Worm (Caenorhabditis elegans) whole organism, L3 larva: ENCODE results near the gene ceh-19.

ENCODE experiments used
- R02D3.7 ChIP-seq: fragments of 150-350 bp; optimal IDR thresholded peaks from 2 replicates; lab custom pipeline; 2014; ENCODE audit warnings: missing biosample characterization, missing genetic modification characterization
- ZK546.5 ChIP-seq: sonication (generic microtip); optimal IDR thresholded peaks from 2 replicates; lab custom pipeline; 2017; ENCODE audit warnings: missing biosample characterization, missing genetic modification characterization
- aly-2 ChIP-seq: fragments of 150-350 bp; optimal IDR thresholded peaks from 2 replicates; lab custom pipeline; 2014; ENCODE audit warnings: missing biosample characterization, missing genetic modification characterization
- ama-1 ChIP-seq: fragments of 150-350 bp; optimal IDR thresholded peaks from 2 replicates; lab custom pipeline; 2018
- ceh-16 ChIP-seq: sonication (generic microtip); optimal IDR thresholded peaks from 2 replicates; lab custom pipeline; 2017; ENCODE audit warnings: missing biosample characterization, missing genetic modification characterization
- daf-12 ChIP-seq: fragments of 150-350 bp; optimal IDR thresholded peaks from 2 replicates; lab custom pipeline; 2014; ENCODE audit warnings: missing biosample characterization, missing genetic modification reagents, missing genetic modification characterization
- egl-27 ChIP-seq: sonication (generic microtip); optimal IDR thresholded peaks from 4 replicates; lab custom pipeline; 2017; ENCODE audit warnings: missing biosample characterization, missing genetic modification reagents, missing genetic modification characterization
- egl-5 ChIP-seq: fragments of 150-350 bp; optimal IDR thresholded peaks from 2 replicates; lab custom pipeline; 2017; ENCODE audit warnings: missing biosample characterization, missing genetic modification reagents, missing genetic modification characterization, inconsistent platforms
- elt-2 ChIP-seq: sonication (generic microtip); optimal IDR thresholded peaks from 2 replicates; lab custom pipeline; 2016; ENCODE audit warnings: missing genetic modification reagents, mild to moderate bottlenecking, missing genetic modification characterization, missing compliant biosample characterization
- elt-3 ChIP-seq, 3 experiments: fragments of 150-350 bp in 1 of 3; sonication (generic microtip) in 2 of 3; optimal IDR thresholded peaks; 2 replicates in 2 of 3; 4 replicates in 1 of 3; lab custom pipeline; 2014 to 2017; ENCODE audit warnings: missing biosample characterization in 3 of 3, missing genetic modification characterization in 3 of 3
- eor-1 ChIP-seq, 2 experiments: fragments of 150-350 bp; optimal IDR thresholded peaks; 2 replicates each; lab custom pipeline; 2014 to 2018; ENCODE audit warnings: missing biosample characterization in 2 of 2, missing genetic modification characterization in 2 of 2
- fkh-10 ChIP-seq: sonication (generic microtip); optimal IDR thresholded peaks from 2 replicates; lab custom pipeline; 2017; ENCODE audit warnings: missing biosample characterization, missing genetic modification reagents, missing genetic modification characterization
- fos-1 ChIP-seq: fragments of 150-350 bp; optimal IDR thresholded peaks from 2 replicates; lab custom pipeline; 2014; ENCODE audit warnings: missing biosample characterization, missing genetic modification characterization
- hmg-11 ChIP-seq: sonication (generic microtip); optimal IDR thresholded peaks from 2 replicates; lab custom pipeline; 2016; ENCODE audit warnings: missing genetic modification characterization, missing compliant biosample characterization
- jun-1 ChIP-seq: fragments of 150-350 bp; optimal IDR thresholded peaks from 2 replicates; lab custom pipeline; 2014; ENCODE audit warnings: missing biosample characterization, missing genetic modification reagents, missing genetic modification characterization
- lin-15B ChIP-seq: fragments of 150-350 bp; optimal IDR thresholded peaks from 2 replicates; lab custom pipeline; 2014; ENCODE audit warnings: missing biosample characterization, missing genetic modification characterization
- lin-39 ChIP-seq: fragments of 150-350 bp; optimal IDR thresholded peaks from 2 replicates; lab custom pipeline; 2018; ENCODE audit warnings: missing biosample characterization, missing genetic modification reagents, missing genetic modification characterization
- lsy-12 ChIP-seq: sonication (generic microtip); optimal IDR thresholded peaks from 2 replicates; lab custom pipeline; 2016; ENCODE audit warnings: mild to moderate bottlenecking, missing genetic modification characterization, missing compliant biosample characterization
- mdl-1 ChIP-seq: fragments of 150-350 bp; optimal IDR thresholded peaks from 2 replicates; lab custom pipeline; 2014; ENCODE audit warnings: missing biosample characterization, missing genetic modification characterization
- mml-1 ChIP-seq: fragments of 150-350 bp; sonication (generic microtip); optimal IDR thresholded peaks from 3 replicates; lab custom pipeline; 2014; ENCODE audit warnings: missing biosample characterization, missing genetic modification characterization
- nfya-1 ChIP-seq: sonication (generic microtip); optimal IDR thresholded peaks from 2 replicates; lab custom pipeline; 2017; ENCODE audit warnings: missing genetic modification characterization, mild to moderate bottlenecking, missing compliant biosample characterization, antibody characterized with exemption, moderate library complexity; ENCODE audit not compliant: insufficient read depth
- nhr-12 ChIP-seq: fragments of 150-350 bp; optimal IDR thresholded peaks from 2 replicates; lab custom pipeline; 2014; ENCODE audit warnings: missing biosample characterization, missing genetic modification characterization
- nhr-23 ChIP-seq: fragments of 150-350 bp; optimal IDR thresholded peaks from 2 replicates; lab custom pipeline; 2014; ENCODE audit warnings: missing biosample characterization, missing genetic modification reagents, missing genetic modification characterization
- nhr-237 ChIP-seq: fragments of 150-350 bp; optimal IDR thresholded peaks from 2 replicates; lab custom pipeline; 2014; ENCODE audit warnings: missing biosample characterization, missing genetic modification characterization
- nhr-25 ChIP-seq: sonication (generic microtip); optimal IDR thresholded peaks from 2 replicates; lab custom pipeline; 2017; ENCODE audit warnings: missing biosample characterization, missing genetic modification characterization
- nhr-28 ChIP-seq: fragments of 150-350 bp; optimal IDR thresholded peaks from 2 replicates; lab custom pipeline; 2014; ENCODE audit warnings: missing biosample characterization, missing genetic modification characterization
- nhr-76 ChIP-seq: fragments of 150-350 bp; sonication (generic microtip); optimal IDR thresholded peaks from 5 replicates; lab custom pipeline; 2014; ENCODE audit warnings: missing biosample characterization, missing genetic modification characterization
- nhr-77 ChIP-seq: fragments of 150-350 bp; optimal IDR thresholded peaks from 2 replicates; lab custom pipeline; 2014; ENCODE audit warnings: missing biosample characterization, missing genetic modification characterization
- pha-4 ChIP-seq: fragments of 150-350 bp; optimal IDR thresholded peaks from 2 replicates; lab custom pipeline; 2014; ENCODE audit warnings: missing biosample characterization, missing genetic modification reagents, missing genetic modification characterization
- pqm-1 ChIP-seq: fragments of 150-350 bp; optimal IDR thresholded peaks from 2 replicates; lab custom pipeline; 2017; ENCODE audit warnings: missing biosample characterization, missing genetic modification characterization, inconsistent platforms
- snpc-4 ChIP-seq: fragments of 150-350 bp; optimal IDR thresholded peaks from 2 replicates; lab custom pipeline; 2014; ENCODE audit warnings: missing biosample characterization, missing genetic modification characterization
- tbx-2 ChIP-seq: sonication (generic microtip); optimal IDR thresholded peaks from 2 replicates; lab custom pipeline; 2016; ENCODE audit warnings: mild to moderate bottlenecking, missing genetic modification characterization, missing compliant biosample characterization
- zag-1 ChIP-seq: fragments of 150-350 bp; optimal IDR thresholded peaks from 2 replicates; lab custom pipeline; 2014; ENCODE audit warnings: missing biosample characterization, missing genetic modification characterization
- ztf-11 ChIP-seq: fragments of 150-350 bp; optimal IDR thresholded peaks from 2 replicates; lab custom pipeline; 2014; ENCODE audit warnings: missing biosample characterization, missing genetic modification characterization

Gene ceh-19

DNA sequence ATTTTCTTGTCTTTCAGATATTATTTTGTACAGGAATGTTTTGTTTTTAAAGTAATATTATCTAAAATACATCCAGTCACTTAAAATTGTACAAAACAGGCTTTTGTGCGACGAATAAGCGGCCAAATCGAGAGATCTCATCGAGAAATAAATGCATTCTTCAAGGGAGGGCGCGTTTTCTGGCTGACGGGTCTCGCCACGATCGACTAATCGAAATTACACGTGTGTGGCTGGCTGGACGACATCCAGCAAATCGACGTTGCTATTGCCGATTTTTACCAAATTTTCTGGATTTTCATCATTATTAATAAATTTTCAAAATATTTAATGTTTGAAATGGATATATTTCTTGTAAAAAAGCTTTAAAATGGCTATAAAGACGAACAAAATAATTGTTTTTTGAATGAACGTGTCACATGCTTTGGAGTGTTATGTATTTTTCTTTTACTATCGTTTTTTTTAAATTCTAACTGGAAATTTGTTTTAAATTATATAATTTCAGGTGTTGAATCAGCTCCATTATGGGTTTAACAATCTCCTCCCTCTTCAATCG lies 26.4 kb upstream of the ceh-19 start, which contains the start of gene arf-5 (continued):
- TF ChIP-seq fkh-10 (GFP tag; lab: Kevin White, UChicago) (no peak), nhr-76 (no peak), ztf-11 (no peak), nhr-23 (tag; lab: Kevin White, UChicago) (peak; percentile 29), R02D3.7 (no peak), jun-1 (no peak), egl-27 (tag; lab: Kevin White, UChicago) (no peak), snpc-4 (tag; lab: Kevin White, UChicago) (no peak), mml-1 (tag; lab: Kevin White, UChicago) (no peak), egl-5 (tag; lab: Kevin White, UChicago) (no peak), daf-12 (tag; lab: Kevin White, UChicago) (no peak), nhr-28 (tag; lab: Kevin White, UChicago) (no peak), lin-15B (peak; percentile 54), nhr-12 (tag; lab: Kevin White, UChicago) (no peak), ZK546.5 (tag; lab: Kevin White, UChicago) (no peak), ceh-16 (no peak), lin-39 (tag; lab: Kevin White, UChicago) (peak; percentile 81), aly-2 (tag; lab: Kevin White, UChicago) (no peak), pqm-1 (tag; lab: Kevin White, UChicago) (no peak), mdl-1 (tag; lab: Kevin White, UChicago) (no peak)

- no peak for TF ChIP-seq nhr-28 (tag; lab: Kevin White, UChicago)
- TF ChIP-seq eor-1 (tag; optimal IDR thresholded peaks at IDR 0.05; lab: Kevin White, UChicago): no peak
- TF ChIP-seq nhr-76: no peak
- peak; percentile 22 for TF ChIP-seq lin-15B
- TF ChIP-seq nhr-237: no peak
- no peak for TF ChIP-seq nhr-77 (tag; lab: Kevin White, UChicago)
- no peak for TF ChIP-seq elt-3 (tag; optimal IDR thresholded peaks at IDR 0.05; lab: Kevin White, UChicago)
- no peak for TF ChIP-seq elt-2 (tag; lab: Kevin White, UChicago)
- no peak for TF ChIP-seq ZK546.5 (tag; lab: Kevin White, UChicago)
- TF ChIP-seq egl-5 (tag; lab: Kevin White, UChicago): no peak
- no peak for TF ChIP-seq nhr-12 (tag; lab: Kevin White, UChicago)
- peak; percentile 63 for TF ChIP-seq nfya-1 (tag; lab: Kevin White, UChicago)
- no peak for TF ChIP-seq zag-1 (tag; lab: Kevin White, UChicago)
- TF ChIP-seq ama-1 (lab: Kevin White, UChicago): no peak
- TF ChIP-seq lin-39 (tag; lab: Kevin White, UChicago): peak; percentile 74
- no peak for TF ChIP-seq fos-1 (tag; lab: Kevin White, UChicago)
- TF ChIP-seq mdl-1 (tag; lab: Kevin White, UChicago): no peak
- TF ChIP-seq daf-12 (tag; lab: Kevin White, UChicago): no peak
- TF ChIP-seq mml-1 (tag; lab: Kevin White, UChicago): no peak
- no peak for TF ChIP-seq nhr-23 (tag; lab: Kevin White, UChicago)
- TF ChIP-seq hmg-11 (tag; lab: Kevin White, UChicago): peak; percentile 20
- no peak for TF ChIP-seq R02D3.7
Measured at ce11 chrIV:7979588-7979987, 23.8 kb upstream of the ceh-19 start, which contains the start of gene unc-24. Gene unc-24 (plus strand): TSS chrIV:7979870.

DNA sequence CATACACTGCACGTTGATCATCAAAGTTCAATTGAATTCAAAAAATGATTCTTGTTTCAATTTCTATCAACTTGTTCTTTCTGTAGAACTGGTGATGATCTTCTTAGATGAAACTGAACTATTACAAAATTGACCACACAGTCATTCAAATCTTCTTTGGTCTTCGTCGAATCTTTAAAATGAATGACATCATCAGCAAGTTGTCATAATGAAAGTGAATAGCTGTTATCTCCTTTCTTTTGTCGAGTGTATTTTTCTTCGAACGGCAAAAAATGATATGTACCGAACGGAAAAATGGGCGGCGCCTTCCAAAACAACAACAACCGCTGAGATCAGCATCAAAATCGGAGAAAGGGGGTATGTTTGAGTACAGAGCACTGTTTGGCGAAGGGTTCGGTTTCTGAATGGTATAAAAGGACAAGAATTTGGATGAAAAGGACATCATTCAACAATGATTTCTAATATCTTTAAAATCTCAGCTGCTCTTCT lies 21.7 kb upstream of the ceh-19 start, which contains the start of gene ora-1:
Gene ora-1 (plus strand): TSS at position 439 of the 489 bp plus-strand sequence.
- no peak for TF ChIP-seq fkh-10 (GFP tag; lab: Kevin White, UChicago)
- TF ChIP-seq nhr-25: peak; percentile 14
- TF ChIP-seq mml-1 (tag; lab: Kevin White, UChicago): no peak

DNA sequence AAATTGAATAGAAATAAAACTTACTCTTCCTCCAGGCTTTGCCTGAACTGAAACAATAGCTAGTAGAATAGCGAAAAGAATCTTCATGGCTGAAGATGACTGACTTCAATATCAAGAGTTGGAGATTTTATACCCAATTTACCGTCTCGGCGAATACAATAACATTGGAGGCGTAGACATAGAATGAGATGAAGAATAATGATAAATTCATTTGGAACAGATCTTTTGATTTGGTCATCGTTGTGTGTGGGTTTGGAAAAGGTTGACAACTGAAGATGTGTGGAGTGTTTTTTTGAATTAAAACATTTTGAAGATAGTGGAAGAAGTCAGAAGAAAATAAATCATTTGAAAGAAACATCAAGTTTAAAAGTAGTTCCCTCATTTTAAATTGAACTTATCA lies 20.5 kb upstream of the ceh-19 start, which contains the start of gene F57H12.6:
Gene F57H12.6 (minus strand): TSS at position 101 of the 400 bp plus-strand sequence.
- TF ChIP-seq pha-4 (tag; lab: Kevin White, UChicago): no peak
- TF ChIP-seq, all 47 proteins: peak for 0

DNA sequence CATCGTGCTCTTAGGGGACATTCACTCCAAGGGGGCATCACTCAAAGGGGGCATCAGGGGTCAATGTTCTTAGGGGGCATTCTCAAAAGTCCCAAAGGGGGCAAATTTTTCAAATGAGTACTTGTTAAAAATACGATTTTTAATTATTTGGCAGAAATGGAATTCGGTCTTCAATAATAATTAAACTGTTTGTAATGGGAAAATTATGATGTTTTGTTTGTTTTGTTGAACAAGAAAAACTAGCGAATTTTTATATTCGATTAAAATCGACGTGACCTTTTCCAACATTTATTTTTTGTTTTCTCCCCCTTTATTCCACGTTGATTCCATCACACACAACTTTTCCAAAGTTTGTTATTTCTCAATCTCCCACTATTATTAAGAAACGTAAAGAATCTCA lies 11.3 kb upstream of the ceh-19 start, which contains the start of gene F57H12.5:
Gene F57H12.5 (plus strand): TSS at position 301 of the 400 bp plus-strand sequence.
- TF ChIP-seq ceh-16: no peak
- no peak for TF ChIP-seq nhr-12 (tag; lab: Kevin White, UChicago)
- TF ChIP-seq jun-1: no peak
- TF ChIP-seq lsy-12 (tag; lab: Kevin White, UChicago): no peak
- no peak for TF ChIP-seq lin-15B
- TF ChIP-seq tbx-2 (tag; lab: Kevin White, UChicago): no peak
- no peak for TF ChIP-seq elt-3 (tag; optimal IDR thresholded peaks at IDR 0.05; lab: Kevin White, UChicago)
- TF ChIP-seq, all 47 proteins: peak for 0
